Fruit fly (Drosophila melanogaster) whole organism, prepupa: ENCODE measurements around the gene CG32428.

ENCODE experiments used
- Blimp-1 ChIP-seq: fragments of 200-800 bp; sonication (Bioruptor generic); optimal IDR thresholded peaks from 3 replicates; lab custom pipeline; 2017; ENCODE audit warnings: missing biosample characterization, missing genetic modification characterization, mild to moderate bottlenecking, moderate library complexity, missing genetic modification reagents
- CG10631 ChIP-seq: fragments of 200-800 bp; sonication (Bioruptor generic); optimal IDR thresholded peaks from 2 replicates; lab custom pipeline; 2016; ENCODE audit warnings: missing biosample characterization, missing genetic modification characterization
- CG10669 ChIP-seq: fragments of 200-800 bp; sonication (Bioruptor generic); optimal IDR thresholded peaks from 3 replicates; lab custom pipeline; 2018; ENCODE audit warnings: missing biosample characterization, mild to moderate bottlenecking, missing genetic modification characterization, moderate library complexity
- CG15336 ChIP-seq: fragments of 200-800 bp; sonication (Bioruptor generic); IDR thresholded peaks from 2 replicates; pipeline ENCODE4 v1.3.6; 2022; ENCODE audit warnings: missing biosample characterization, missing genetic modification characterization
- CG16779 ChIP-seq: fragments of 200-800 bp; sonication (Bioruptor generic); optimal IDR thresholded peaks from 3 replicates; lab custom pipeline; 2017; ENCODE audit warnings: missing biosample characterization, mild to moderate bottlenecking, missing genetic modification characterization
- CG32006 ChIP-seq: fragments of 200-800 bp; sonication (Bioruptor generic); optimal IDR thresholded peaks from 3 replicates; lab custom pipeline; 2017; ENCODE audit warnings: missing biosample characterization, mild to moderate bottlenecking, missing genetic modification characterization
- CG34406 ChIP-seq: fragments of 200-800 bp; sonication (Bioruptor generic); optimal IDR thresholded peaks from 3 replicates; lab custom pipeline; 2016; ENCODE audit warnings: missing biosample characterization, missing genetic modification characterization
- CG3919 ChIP-seq: fragments of 200-800 bp; sonication (Bioruptor generic); optimal IDR thresholded peaks from 3 replicates; lab custom pipeline; 2016; ENCODE audit warnings: missing biosample characterization, missing genetic modification characterization
- CG4318 ChIP-seq: fragments of 200-800 bp; sonication (Bioruptor generic); optimal IDR thresholded peaks from 3 replicates; lab custom pipeline; 2017; ENCODE audit warnings: missing biosample characterization, mild to moderate bottlenecking, missing genetic modification characterization
- CG6163 ChIP-seq: fragments of 200-800 bp; sonication (Bioruptor generic); IDR thresholded peaks from 3 replicates; pipeline ENCODE4 v1.3.6; 2022; ENCODE audit warnings: missing biosample characterization, missing genetic modification characterization
- CG6276 ChIP-seq: fragments of 200-800 bp; sonication (Bioruptor generic); optimal IDR thresholded peaks from 2 replicates; lab custom pipeline; 2017; ENCODE audit warnings: missing biosample characterization, mild to moderate bottlenecking, missing genetic modification characterization
- CG6792 ChIP-seq: fragments of 200-800 bp; sonication (Bioruptor generic); optimal IDR thresholded peaks from 3 replicates; lab custom pipeline; 2016; ENCODE audit warnings: missing biosample characterization, missing genetic modification characterization
- CG6808 ChIP-seq: fragments of 200-800 bp; sonication (Bioruptor generic); optimal IDR thresholded peaks from 3 replicates; lab custom pipeline; 2017; ENCODE audit warnings: missing biosample characterization, missing genetic modification characterization, mild to moderate bottlenecking, moderate library complexity, missing genetic modification reagents
- CG6854 ChIP-seq: fragments of 200-800 bp; sonication (Bioruptor generic); optimal IDR thresholded peaks from 2 replicates; lab custom pipeline; 2017; ENCODE audit warnings: missing biosample characterization, mild to moderate bottlenecking, missing genetic modification characterization
- CG7368 ChIP-seq: fragments of 200-800 bp; sonication (Bioruptor generic); optimal IDR thresholded peaks from 3 replicates; lab custom pipeline; 2016; ENCODE audit warnings: missing biosample characterization, missing genetic modification characterization
- CG8119 ChIP-seq: fragments of 200-800 bp; sonication (Bioruptor generic); IDR thresholded peaks from 3 replicates; pipeline ENCODE4 v1.3.6; 2022; ENCODE audit warnings: missing biosample characterization, missing genetic modification characterization
- CG8319 ChIP-seq: fragments of 200-800 bp; sonication (Bioruptor generic); optimal IDR thresholded peaks from 3 replicates; lab custom pipeline; 2016; ENCODE audit warnings: missing biosample characterization, missing genetic modification characterization
- CG8632 ChIP-seq: fragments of 200-800 bp; sonication (Bioruptor generic); optimal IDR thresholded peaks from 3 replicates; lab custom pipeline; 2016; ENCODE audit warnings: missing biosample characterization, missing genetic modification characterization
- Eip75B ChIP-seq: fragments of 200-800 bp; sonication (Bioruptor generic); optimal IDR thresholded peaks from 3 replicates; lab custom pipeline; 2016; ENCODE audit warnings: missing biosample characterization, missing genetic modification characterization
- Eip78C ChIP-seq: fragments of 200-800 bp; sonication (Bioruptor generic); peaks from one replicate; lab custom pipeline; 2016; ENCODE audit warnings: missing biosample characterization, missing genetic modification characterization
- Eip93F ChIP-seq: fragments of 200-800 bp; sonication (Bioruptor generic); optimal IDR thresholded peaks from 2 replicates; lab custom pipeline; 2016; ENCODE audit warnings: missing biosample characterization, mild to moderate bottlenecking, missing genetic modification characterization
- Ets21C ChIP-seq: fragments of 200-800 bp; sonication (Bioruptor generic); optimal IDR thresholded peaks from 3 replicates; lab custom pipeline; 2016; ENCODE audit warnings: missing biosample characterization, missing genetic modification characterization
- Ets96B ChIP-seq: fragments of 200-800 bp; optimal IDR thresholded peaks from 2 replicates; lab custom pipeline; 2019; ENCODE audit warnings: missing biosample characterization, mild to moderate bottlenecking, missing genetic modification characterization, moderate library complexity
- Hr38 ChIP-seq: sonication (Bioruptor generic); optimal IDR thresholded peaks from 2 replicates; lab custom pipeline; 2016; ENCODE audit warnings: missing biosample characterization, missing genetic modification characterization
- Hr39 ChIP-seq: fragments of 200-800 bp; sonication (Bioruptor generic); optimal IDR thresholded peaks from 2 replicates; lab custom pipeline; 2016; ENCODE audit warnings: missing biosample characterization, missing genetic modification characterization
- Hr4 ChIP-seq: fragments of 200-800 bp; sonication (Bioruptor generic); optimal IDR thresholded peaks from 3 replicates; lab custom pipeline; 2016; ENCODE audit warnings: missing biosample characterization, missing genetic modification characterization
- Lpt ChIP-seq: fragments of 200-800 bp; sonication (Bioruptor generic); optimal IDR thresholded peaks from 3 replicates; lab custom pipeline; 2016; ENCODE audit warnings: missing biosample characterization, missing genetic modification characterization
- Met ChIP-seq: fragments of 200-800 bp; sonication (Bioruptor generic); optimal IDR thresholded peaks from 3 replicates; lab custom pipeline; 2016; ENCODE audit warnings: missing biosample characterization, missing genetic modification characterization
- Smox ChIP-seq: fragments of 200-800 bp; sonication (Bioruptor generic); optimal IDR thresholded peaks from 3 replicates; lab custom pipeline; 2016; ENCODE audit warnings: missing biosample characterization, missing genetic modification characterization
- Sox102F ChIP-seq: fragments of 200-800 bp; sonication (Bioruptor generic); optimal IDR thresholded peaks from 2 replicates; lab custom pipeline; 2016; ENCODE audit warnings: missing biosample characterization, mild to moderate bottlenecking, missing genetic modification characterization
- Sox14 ChIP-seq: fragments of 200-800 bp; sonication (Bioruptor generic); optimal IDR thresholded peaks from 3 replicates; lab custom pipeline; 2016; ENCODE audit warnings: missing biosample characterization, missing genetic modification characterization
- Sox15 ChIP-seq: fragments of 200-800 bp; sonication (Bioruptor generic); optimal IDR thresholded peaks from 3 replicates; lab custom pipeline; 2016; ENCODE audit warnings: missing biosample characterization, missing genetic modification characterization
- achi ChIP-seq: fragments of 200-800 bp; sonication (Bioruptor generic); optimal IDR thresholded peaks from 3 replicates; lab custom pipeline; 2016; ENCODE audit warnings: missing biosample characterization, missing genetic modification characterization
- acj6 ChIP-seq: fragments of 200-800 bp; sonication (Bioruptor generic); optimal IDR thresholded peaks from 3 replicates; lab custom pipeline; 2016; ENCODE audit warnings: missing biosample characterization, missing genetic modification characterization
- cyc ChIP-seq: fragments of 200-800 bp; sonication (Bioruptor generic); optimal IDR thresholded peaks from 3 replicates; lab custom pipeline; 2016; ENCODE audit warnings: missing biosample characterization, missing genetic modification characterization
- dsx ChIP-seq: fragments of 200-800 bp; optimal IDR thresholded peaks from 3 replicates; lab custom pipeline; 2019; ENCODE audit warnings: missing biosample characterization, mild to moderate bottlenecking, missing genetic modification characterization, moderate library complexity; ENCODE audit not compliant: poor library complexity, severe bottlenecking
- eg ChIP-seq: fragments of 200-800 bp; sonication (Bioruptor generic); IDR thresholded peaks from 3 replicates; pipeline ENCODE4 v1.3.6; 2022; ENCODE audit warnings: missing biosample characterization, missing genetic modification characterization
- fd59A ChIP-seq: fragments of 200-800 bp; sonication (Bioruptor generic); optimal IDR thresholded peaks from 2 replicates; lab custom pipeline; 2017; ENCODE audit warnings: missing biosample characterization, mild to moderate bottlenecking, missing genetic modification characterization, missing genetic modification reagents
- fd85E ChIP-seq: fragments of 200-800 bp; sonication (Bioruptor generic); optimal IDR thresholded peaks from 3 replicates; lab custom pipeline; 2016; ENCODE audit warnings: missing biosample characterization, missing genetic modification characterization
- fkh ChIP-seq: fragments of 200-800 bp; sonication (Bioruptor generic); optimal IDR thresholded peaks from 3 replicates; lab custom pipeline; 2017; ENCODE audit warnings: missing biosample characterization, mild to moderate bottlenecking, missing genetic modification characterization, moderate library complexity
- net ChIP-seq: fragments of 200-800 bp; sonication (Bioruptor generic); optimal IDR thresholded peaks from 3 replicates; lab custom pipeline; 2016; ENCODE audit warnings: missing biosample characterization, missing genetic modification characterization
- pdm3 ChIP-seq: fragments of 200-800 bp; sonication (Bioruptor generic); optimal IDR thresholded peaks from 3 replicates; lab custom pipeline; 2016; ENCODE audit warnings: missing biosample characterization, missing genetic modification characterization
- spab ChIP-seq: fragments of 200-800 bp; sonication (Bioruptor generic); optimal IDR thresholded peaks from 2 replicates; lab custom pipeline; 2017; ENCODE audit warnings: missing biosample characterization, mild to moderate bottlenecking, missing genetic modification characterization, missing genetic modification reagents
- ss ChIP-seq, 2 experiments: fragments of 200-800 bp; sonication (Bioruptor generic); optimal IDR thresholded peaks; 2 replicates in 1 of 2; 3 replicates in 1 of 2; lab custom pipeline; 2017 to 2018; ENCODE audit warnings: mild to moderate bottlenecking in 2 of 2, missing biosample characterization in 2 of 2, missing genetic modification characterization in 2 of 2, moderate library complexity in 1 of 2
- svp ChIP-seq: fragments of 200-800 bp; sonication (Bioruptor generic); peaks from one replicate; lab custom pipeline; 2016; ENCODE audit warnings: missing biosample characterization, missing genetic modification characterization
- vri ChIP-seq: fragments of 200-800 bp; sonication (Bioruptor generic); optimal IDR thresholded peaks from 3 replicates; lab custom pipeline; 2016; ENCODE audit warnings: missing biosample characterization, mild to moderate bottlenecking, missing genetic modification characterization

CG32428 gene

dm6 chr3L:20447337-20447736, 26.2 kb downstream of the CG32428 start (continued):
- no peak for TF ChIP-seq spab (GFP tag; lab: Kevin White, UChicago)
- TF ChIP-seq Hr39 (GFP tag; lab: Kevin White, UChicago), result peak; percentile 18
- TF ChIP-seq CG7368 (GFP tag; lab: Kevin White, UChicago), result no peak
- no peak for TF ChIP-seq CG8319 (GFP tag; lab: Kevin White, UChicago)
- TF ChIP-seq Ets96B, result no peak
- TF ChIP-seq fd59A (GFP tag; lab: Kevin White, UChicago), result no peak
- TF ChIP-seq fd85E, result no peak

- TF ChIP-seq CG6163 (GFP tag; lab: Robert Waterston, UW) (0 out of 3 replicates have a peak, but pooled peaks have one; percentile 22), svp (peak; percentile 96), CG10669 (GFP tag; lab: Kevin White, UChicago) (no peak), acj6 (no peak)
These were observed 27.5 kb downstream of the CG32428 start for dm6 chr3L:20446030-20446429.

dm6 chr3L:20444815-20445519, 28.6 kb downstream of the CG32428 start:
- TF ChIP-seq CG16779 (tag; lab: Kevin White, UChicago) (peak; percentile 80), fd85E (peak; percentile 71), CG8632 (GFP tag; lab: Kevin White, UChicago) (peak; percentile 93), CG10631 (GFP tag; lab: Kevin White, UChicago) (peak; percentile 88), Eip75B (GFP tag; lab: Kevin White, UChicago) (peak; percentile 85), vri (peak; percentile 82), CG6276 (peak; percentile 86), achi (GFP tag; lab: Kevin White, UChicago) (peak; percentile 92), CG34406 (GFP tag; lab: Kevin White, UChicago) (peak; percentile 91), dsx (GFP tag; lab: Kevin White, UChicago) (peak; percentile 77), Sox14 (peak; percentile 86), CG15336 (GFP tag; lab: Robert Waterston, UW) (peak; percentile 89), CG32006 (GFP tag; lab: Kevin White, UChicago) (peak; percentile 91), Smox (peak; percentile 88), CG8119 (GFP tag; lab: Robert Waterston, UW) (peak; percentile 86), pdm3 (GFP tag; lab: Kevin White, UChicago) (peak; percentile 82), Blimp-1 (GFP tag; lab: Kevin White, UChicago) (peak; percentile 72), Ets96B (peak; percentile 82), net (GFP tag; lab: Kevin White, UChicago) (peak; percentile 92), CG7368 (GFP tag; lab: Kevin White, UChicago) (peak; percentile 89), cyc (GFP tag; lab: Kevin White, UChicago) (peak; percentile 81), Ets21C (peak; percentile 71), ss (GFP tag; optimal IDR thresholded peaks at IDR 0.05; lab: Kevin White, UChicago) (peak; percentile 58 to 73), Eip78C (GFP tag; lab: Kevin White, UChicago) (peak; percentile 96), fkh (GFP tag; lab: Kevin White, UChicago) (peak; percentile 23), Sox15 (GFP tag; lab: Kevin White, UChicago) (peak; percentile 83), CG6854 (peak; percentile 82), acj6 (peak; percentile 92), CG6163 (GFP tag; lab: Robert Waterston, UW) (peak; percentile 95), eg (peak; percentile 92), Hr38 (GFP tag; lab: Kevin White, UChicago) (no peak), CG3919 (GFP tag; lab: Kevin White, UChicago) (peak; percentile 94), Hr4 (GFP tag; lab: Kevin White, UChicago) (peak; percentile 77), CG6792 (GFP tag; lab: Kevin White, UChicago) (peak; percentile 89), CG4318 (peak; percentile 81), spab (GFP tag; lab: Kevin White, UChicago) (peak; percentile 80), Eip93F (peak; percentile 75), CG6808 (peak; percentile 76), Sox102F (GFP tag; lab: Kevin White, UChicago) (peak; percentile 93), Lpt (GFP tag; lab: Kevin White, UChicago) (peak; percentile 82), CG8319 (GFP tag; lab: Kevin White, UChicago) (peak; percentile 89), Met (GFP tag; lab: Kevin White, UChicago) (peak; percentile 87)
